Fruit fly (Drosophila melanogaster) whole organism, embryonic: Measurements from ENCODE around the gene PolG2.
A peak's percentile ranks its signal among the peaks of the same experiment; 100 is the strongest.

Experiments used
- Ada2b ChIP-seq: fragments of 200-800 bp; sonication (Bioruptor generic); IDR thresholded peaks from 2 replicates; pipeline ENCODE4 v1.3.6; 2022; ENCODE audit warnings: missing biosample characterization, missing genetic modification characterization
- Aef1 ChIP-seq: fragments of 200-800 bp; sonication (Bioruptor generic); IDR thresholded peaks from 3 replicates; pipeline ENCODE4 v1.3.6; 2022; ENCODE audit warnings: missing biosample characterization, missing genetic modification characterization
- Asciz ChIP-seq: fragments of 200-800 bp; sonication (Bioruptor generic); optimal IDR thresholded peaks from 2 replicates; lab custom pipeline; 2017; ENCODE audit warnings: missing biosample characterization, mild to moderate bottlenecking, missing genetic modification characterization, missing genetic modification reagents
- CG10321 ChIP-seq: fragments of 200-800 bp; sonication (Bioruptor generic); IDR thresholded peaks from 2 replicates; pipeline ENCODE4 v1.3.6; 2022; ENCODE audit warnings: missing biosample characterization, missing genetic modification characterization
- CG10462 ChIP-seq: fragments of 200-800 bp; sonication (Bioruptor generic); optimal IDR thresholded peaks from 2 replicates; lab custom pipeline; 2016; ENCODE audit warnings: missing biosample characterization, missing genetic modification characterization
- CG11085 ChIP-seq: fragments of 200-800 bp; sonication (Bioruptor generic); IDR thresholded peaks from 2 replicates; pipeline ENCODE4 v1.3.6; 2022; ENCODE audit warnings: missing biosample characterization, missing genetic modification characterization
- CG11247 ChIP-seq: fragments of 200-800 bp; sonication (Bioruptor generic); IDR thresholded peaks from 2 replicates; pipeline ENCODE4 v1.3.6; 2022; ENCODE audit warnings: missing biosample characterization, missing genetic modification characterization
- CG12155 ChIP-seq: fragments of 200-800 bp; sonication (Bioruptor generic); optimal IDR thresholded peaks from 3 replicates; lab custom pipeline; 2016; ENCODE audit warnings: missing biosample characterization, missing genetic modification characterization
- CG14667 ChIP-seq: fragments of 200-800 bp; sonication (Bioruptor generic); IDR thresholded peaks from 2 replicates; pipeline ENCODE4 v1.3.6; 2022; ENCODE audit warnings: missing biosample characterization, missing genetic modification characterization
- CG17385 ChIP-seq: fragments of 200-800 bp; sonication (Bioruptor generic); optimal IDR thresholded peaks from 3 replicates; lab custom pipeline; 2018; ENCODE audit warnings: missing biosample characterization, mild to moderate bottlenecking, missing genetic modification characterization
- CG18599 ChIP-seq: fragments of 200-800 bp; sonication (Bioruptor generic); optimal IDR thresholded peaks from 3 replicates; lab custom pipeline; 2017; ENCODE audit warnings: missing biosample characterization, missing genetic modification characterization, mild to moderate bottlenecking, moderate library complexity, missing genetic modification reagents
- CG2202 ChIP-seq: fragments of 200-800 bp; sonication (Bioruptor generic); optimal IDR thresholded peaks from 2 replicates; lab custom pipeline; 2018; ENCODE audit warnings: missing biosample characterization, mild to moderate bottlenecking, missing genetic modification characterization
- CG2875 ChIP-seq: fragments of 200-800 bp; sonication (Bioruptor generic); optimal IDR thresholded peaks from 2 replicates; lab custom pipeline; 2017; ENCODE audit warnings: missing biosample characterization, mild to moderate bottlenecking, missing genetic modification characterization, missing genetic modification reagents
- CG30020 ChIP-seq: fragments of 200-800 bp; optimal IDR thresholded peaks from 2 replicates; lab custom pipeline; 2019; ENCODE audit warnings: missing biosample characterization, mild to moderate bottlenecking, missing genetic modification characterization, moderate library complexity
- CG31365 ChIP-seq: fragments of 200-800 bp; sonication (Bioruptor generic); optimal IDR thresholded peaks from 2 replicates; lab custom pipeline; 2018; ENCODE audit warnings: missing biosample characterization, mild to moderate bottlenecking, missing genetic modification characterization
- CG31388 ChIP-seq: fragments of 200-800 bp; sonication (Bioruptor generic); optimal IDR thresholded peaks from 2 replicates; lab custom pipeline; 2016; ENCODE audit warnings: missing biosample characterization, missing genetic modification characterization
- CG3281 ChIP-seq: fragments of 200-800 bp; sonication (Bioruptor generic); optimal IDR thresholded peaks from 3 replicates; lab custom pipeline; 2017; ENCODE audit warnings: missing biosample characterization, mild to moderate bottlenecking, missing genetic modification characterization
- CG4328 ChIP-seq: fragments of 200-800 bp; sonication (Bioruptor generic); optimal IDR thresholded peaks from 3 replicates; lab custom pipeline; 2017; ENCODE audit warnings: missing biosample characterization, missing genetic modification reagents, missing genetic modification characterization
- CG4617 ChIP-seq: fragments of 200-800 bp; sonication (Bioruptor generic); optimal IDR thresholded peaks from 3 replicates; lab custom pipeline; 2016; ENCODE audit warnings: missing biosample characterization, missing genetic modification characterization, borderline replicate concordance
- CG4854 ChIP-seq: fragments of 200-800 bp; sonication (Bioruptor generic); optimal IDR thresholded peaks from 2 replicates; lab custom pipeline; 2016; ENCODE audit warnings: missing biosample characterization, missing genetic modification characterization, inconsistent platforms
- CG6813 ChIP-seq: fragments of 200-800 bp; sonication (Bioruptor generic); optimal IDR thresholded peaks from 2 replicates; lab custom pipeline; 2017; ENCODE audit warnings: missing biosample characterization, missing genetic modification characterization, mild to moderate bottlenecking, moderate library complexity, missing genetic modification reagents
- CG7928 ChIP-seq: fragments of 200-800 bp; sonication (Bioruptor generic); optimal IDR thresholded peaks from 2 replicates; lab custom pipeline; 2017; ENCODE audit warnings: missing biosample characterization, mild to moderate bottlenecking, missing genetic modification characterization
- CHES-1-like ChIP-seq: fragments of 200-800 bp; sonication (Bioruptor generic); optimal IDR thresholded peaks from 2 replicates; lab custom pipeline; 2016; ENCODE audit warnings: missing biosample characterization, missing genetic modification characterization
- GATAe ChIP-seq: fragments of 200-800 bp; sonication (Bioruptor generic); conservative IDR thresholded peaks from 2 replicates; pipeline ENCODE4 v1.3.6; 2022; ENCODE audit warnings: missing biosample characterization, missing genetic modification characterization
- HHEX ChIP-seq: fragments of 200-800 bp; sonication (Bioruptor generic); optimal IDR thresholded peaks from 3 replicates; lab custom pipeline; 2017; ENCODE audit warnings: missing biosample characterization, mild to moderate bottlenecking, missing genetic modification characterization, missing genetic modification reagents
- HmgZ ChIP-seq: fragments of 200-800 bp; sonication (Bioruptor generic); optimal IDR thresholded peaks from 2 replicates; lab custom pipeline; 2018; ENCODE audit warnings: missing biosample characterization, mild to moderate bottlenecking, missing genetic modification characterization
- Hmr ChIP-seq: fragments of 200-800 bp; sonication (Bioruptor generic); optimal IDR thresholded peaks from 3 replicates; lab custom pipeline; 2017; ENCODE audit warnings: mild to moderate bottlenecking, missing biosample characterization, missing genetic modification reagents, missing genetic modification characterization
- Mad ChIP-seq: fragments of 200-800 bp; sonication (Bioruptor generic); optimal IDR thresholded peaks from 2 replicates; lab custom pipeline; 2016; ENCODE audit warnings: missing biosample characterization, missing genetic modification characterization
- NC2β ChIP-seq: fragments of 200-800 bp; sonication (Bioruptor generic); optimal IDR thresholded peaks from 2 replicates; lab custom pipeline; 2016; ENCODE audit warnings: missing biosample characterization, missing genetic modification characterization
- PHDP ChIP-seq: fragments of 200-800 bp; sonication (Bioruptor generic); optimal IDR thresholded peaks from 3 replicates; lab custom pipeline; 2018; ENCODE audit warnings: missing biosample characterization, mild to moderate bottlenecking, missing genetic modification characterization, moderate library complexity
- al ChIP-seq: fragments of 200-800 bp; sonication (Bioruptor generic); IDR thresholded peaks from 2 replicates; pipeline ENCODE4 v1.3.6; 2022; ENCODE audit warnings: missing biosample characterization, missing genetic modification characterization
- ara ChIP-seq: fragments of 200-800 bp; sonication (Bioruptor generic); IDR thresholded peaks from 2 replicates; pipeline ENCODE4 v1.3.6; 2022; ENCODE audit warnings: missing biosample characterization, missing genetic modification characterization
- ato ChIP-seq: fragments of 200-800 bp; sonication (Bioruptor generic); IDR thresholded peaks from 2 replicates; pipeline ENCODE4 v1.3.6; 2022; ENCODE audit warnings: missing biosample characterization, missing genetic modification characterization; ENCODE audit not compliant: partially characterized antibody
- bsh ChIP-seq, 2 experiments: fragments of 200-800 bp; sonication (Bioruptor generic); optimal IDR thresholded peaks; 2 replicates each; lab custom pipeline; 2017 to 2018; ENCODE audit warnings: mild to moderate bottlenecking in 2 of 2, missing biosample characterization in 2 of 2, missing genetic modification characterization in 2 of 2, moderate library complexity in 1 of 2
- cg ChIP-seq: fragments of 200-800 bp; sonication (Bioruptor generic); optimal IDR thresholded peaks from 3 replicates; lab custom pipeline; 2019; ENCODE audit warnings: missing biosample characterization, mild to moderate bottlenecking, missing genetic modification characterization, moderate library complexity
- croc ChIP-seq: fragments of 200-800 bp; sonication (Bioruptor generic); conservative IDR thresholded peaks from 3 replicates; pipeline ENCODE4 v1.3.6; 2022; ENCODE audit warnings: missing biosample characterization, missing genetic modification characterization
- dm ChIP-seq: fragments of 200-800 bp; sonication (Bioruptor generic); optimal IDR thresholded peaks from 3 replicates; lab custom pipeline; 2016; ENCODE audit warnings: missing biosample characterization, missing genetic modification characterization
- gfzf ChIP-seq: fragments of 200-800 bp; sonication (Bioruptor generic); optimal IDR thresholded peaks from 2 replicates; lab custom pipeline; 2016; ENCODE audit warnings: missing biosample characterization, mild to moderate bottlenecking, missing genetic modification characterization, moderate library complexity
- ham ChIP-seq: fragments of 200-800 bp; sonication (Bioruptor generic); IDR thresholded peaks from 2 replicates; pipeline ENCODE4 v1.3.6; 2022; ENCODE audit warnings: missing biosample characterization, missing genetic modification characterization
- lola ChIP-seq, 3 experiments: fragments of >200 bp in 2 of 3; fragments of 200-800 bp in 1 of 3; sonication (Bioruptor generic) in 1 of 3; optimal IDR thresholded peaks; 2 replicates each; lab custom pipeline; 2017 to 2019; ENCODE audit warnings: missing biosample characterization in 3 of 3, missing genetic modification characterization in 3 of 3, mild to moderate bottlenecking in 1 of 3, moderate library complexity in 1 of 3
- luna ChIP-seq: fragments of 200-800 bp; sonication (Bioruptor generic); optimal IDR thresholded peaks from 2 replicates; lab custom pipeline; 2016; ENCODE audit warnings: missing biosample characterization, missing genetic modification characterization
- mam ChIP-seq: fragments of 200-800 bp; sonication (Bioruptor generic); optimal IDR thresholded peaks from 3 replicates; lab custom pipeline; 2016; ENCODE audit warnings: missing biosample characterization, missing genetic modification characterization
- p53 ChIP-seq: fragments of 200-800 bp; sonication (Bioruptor generic); optimal IDR thresholded peaks from 2 replicates; lab custom pipeline; 2016; ENCODE audit warnings: missing biosample characterization, missing genetic modification characterization
- peb ChIP-seq: fragments of 200-800 bp; sonication (Bioruptor generic); IDR thresholded peaks from 2 replicates; pipeline ENCODE4 v1.3.6; 2022; ENCODE audit warnings: missing biosample characterization, missing genetic modification characterization
- pita ChIP-seq: fragments of 200-800 bp; sonication (Bioruptor generic); optimal IDR thresholded peaks from 2 replicates; lab custom pipeline; 2017; ENCODE audit warnings: missing biosample characterization, mild to moderate bottlenecking, missing genetic modification characterization
- pros ChIP-seq: fragments of 200-800 bp; sonication (Bioruptor generic); optimal IDR thresholded peaks from 3 replicates; lab custom pipeline; 2019; ENCODE audit warnings: missing biosample characterization, mild to moderate bottlenecking, missing genetic modification characterization, moderate library complexity
- ranshi ChIP-seq: fragments of 200-800 bp; sonication (Bioruptor generic); IDR thresholded peaks from 2 replicates; pipeline ENCODE4 v1.3.6; 2022; ENCODE audit warnings: missing biosample characterization, missing genetic modification characterization
- scrt ChIP-seq: fragments of 200-800 bp; sonication (Bioruptor generic); optimal IDR thresholded peaks from 2 replicates; lab custom pipeline; 2018; ENCODE audit warnings: missing biosample characterization, mild to moderate bottlenecking, missing genetic modification characterization, moderate library complexity
- sisA ChIP-seq: fragments of 200-800 bp; sonication (Bioruptor generic); IDR thresholded peaks from 2 replicates; pipeline ENCODE4 v1.3.6; 2022; ENCODE audit warnings: missing biosample characterization, missing genetic modification characterization
- sna ChIP-seq: fragments of 200-800 bp; sonication (Bioruptor generic); IDR thresholded peaks from 2 replicates; pipeline ENCODE4 v1.3.6; 2022; ENCODE audit warnings: missing biosample characterization, missing genetic modification characterization; ENCODE audit not compliant: partially characterized antibody
- unc-4 ChIP-seq: fragments of 200-800 bp; sonication (Bioruptor generic); IDR thresholded peaks from 2 replicates; pipeline ENCODE4 v1.3.6; 2022; ENCODE audit warnings: missing biosample characterization, missing genetic modification characterization; ENCODE audit not compliant: partially characterized antibody

The PolG2 gene

DNA sequence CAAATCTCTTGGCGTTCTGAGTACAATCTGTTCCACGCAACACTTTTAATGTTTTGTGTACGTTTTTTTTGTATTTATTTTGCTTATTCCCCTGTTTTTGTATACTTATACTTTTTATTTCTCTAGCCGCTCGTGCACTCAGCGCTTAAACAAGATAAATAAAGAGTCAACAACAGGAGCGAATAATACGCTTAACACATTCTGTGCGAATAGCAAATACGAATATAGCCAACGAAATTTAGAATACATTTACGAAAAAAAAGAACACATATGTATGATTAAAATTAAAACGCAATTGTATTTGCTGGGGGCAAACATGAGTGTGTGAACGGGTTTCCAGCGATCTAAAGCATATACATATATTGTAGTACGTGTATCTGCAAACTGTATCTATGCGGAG, 49.0 kb upstream of the PolG2 start (continued):
- no peak for TF ChIP-seq ara
- no peak for TF ChIP-seq GATAe
- TF ChIP-seq ranshi (GFP tag; lab: Robert Waterston, UW): no peak
- no peak for TF ChIP-seq dm (GFP tag; lab: Kevin White, UChicago)
- TF ChIP-seq CG11247 (GFP tag; lab: Robert Waterston, UW): no peak
- TF ChIP-seq CG18599 (GFP tag; lab: Kevin White, UChicago): peak; percentile 68
- TF ChIP-seq Mad (GFP tag; lab: Kevin White, UChicago): no peak
- TF ChIP-seq CG11085 (GFP tag; lab: Robert Waterston, UW): no peak
- TF ChIP-seq HmgZ (tag; lab: Kevin White, UChicago): no peak
- TF ChIP-seq CG4617: no peak
- no peak for TF ChIP-seq CG2202
- no peak for TF ChIP-seq CG30020 (tag; lab: Kevin White, UChicago)
- TF ChIP-seq CHES-1-like (GFP tag; lab: Kevin White, UChicago): peak; percentile 38
- no peak for TF ChIP-seq p53 (GFP tag; lab: Kevin White, UChicago)
- TF ChIP-seq PHDP (tag; lab: Kevin White, UChicago): peak; percentile 56
- TF ChIP-seq cg (GFP tag; lab: Kevin White, UChicago): no peak
- no peak for TF ChIP-seq lola (GFP tag; optimal IDR thresholded peaks at IDR 0.05; lab: Kevin White, UChicago)
- TF ChIP-seq unc-4 (GFP tag; lab: Robert Waterston, UW): no peak
- no peak for TF ChIP-seq ato (GFP tag; lab: Robert Waterston, UW)
- TF ChIP-seq Asciz (GFP tag; lab: Kevin White, UChicago): no peak
- TF ChIP-seq CG12155 (GFP tag; lab: Kevin White, UChicago): no peak
- peak; percentile 71 for TF ChIP-seq CG3281 (GFP tag; lab: Kevin White, UChicago)
- TF ChIP-seq CG2875 (GFP tag; lab: Kevin White, UChicago): no peak
- peak; percentile 81 for TF ChIP-seq Hmr (GFP tag; lab: Kevin White, UChicago)
- no peak for TF ChIP-seq Ada2b (GFP tag; lab: Robert Waterston, UW)
- no peak for TF ChIP-seq CG7928 (GFP tag; lab: Kevin White, UChicago)
- TF ChIP-seq Aef1 (GFP tag; lab: Robert Waterston, UW): no peak
- no peak for TF ChIP-seq CG6813 (GFP tag; lab: Kevin White, UChicago)
- TF ChIP-seq CG14667: no peak
- TF ChIP-seq scrt (GFP tag; lab: Kevin White, UChicago): peak; percentile 7
- TF ChIP-seq luna (GFP tag; lab: Kevin White, UChicago): no peak
- TF ChIP-seq sna (GFP tag; lab: Robert Waterston, UW): no peak
- TF ChIP-seq CG10462 (GFP tag; lab: Kevin White, UChicago): no peak
- TF ChIP-seq al: no peak
- TF ChIP-seq CG17385: no peak
- TF ChIP-seq CG4328: no peak
- TF ChIP-seq pros: no peak
- no peak for TF ChIP-seq CG10321 (GFP tag; lab: Robert Waterston, UW)
- TF ChIP-seq NC2β (GFP tag; lab: Kevin White, UChicago): no peak
- no peak for TF ChIP-seq gfzf
- peak; percentile 17 for TF ChIP-seq HHEX (GFP tag; lab: Kevin White, UChicago)
- TF ChIP-seq peb: no peak
- TF ChIP-seq croc (GFP tag; lab: Robert Waterston, UW): no peak
- no peak for TF ChIP-seq CG4854
- no peak for TF ChIP-seq CG31388 (GFP tag; lab: Kevin White, UChicago)
- TF ChIP-seq mam: peak; percentile 35
- no peak for TF ChIP-seq bsh (GFP tag; optimal IDR thresholded peaks at IDR 0.05; lab: Kevin White, UChicago)
- TF ChIP-seq pita (GFP tag; lab: Kevin White, UChicago): no peak
- TF ChIP-seq sisA (GFP tag; lab: Robert Waterston, UW): no peak
- TF ChIP-seq ham (GFP tag; lab: Robert Waterston, UW): no peak
- TF ChIP-seq CG31365 (tag; lab: Kevin White, UChicago): no peak
